Fruit fly (Drosophila melanogaster) whole organism, pupa: ENCODE results near the gene Sytalpha.

Source experiments
- CG8159 ChIP-seq: fragments of 200-800 bp; sonication (Bioruptor generic); optimal IDR thresholded peaks from 3 replicates; lab custom pipeline; 2018; ENCODE audit warnings: missing biosample characterization, mild to moderate bottlenecking, missing genetic modification characterization, moderate library complexity
- Pif1B ChIP-seq: fragments of 200-800 bp; sonication (Bioruptor generic); optimal IDR thresholded peaks from 3 replicates; lab custom pipeline; 2016; ENCODE audit warnings: missing biosample characterization, missing genetic modification characterization

DNA sequence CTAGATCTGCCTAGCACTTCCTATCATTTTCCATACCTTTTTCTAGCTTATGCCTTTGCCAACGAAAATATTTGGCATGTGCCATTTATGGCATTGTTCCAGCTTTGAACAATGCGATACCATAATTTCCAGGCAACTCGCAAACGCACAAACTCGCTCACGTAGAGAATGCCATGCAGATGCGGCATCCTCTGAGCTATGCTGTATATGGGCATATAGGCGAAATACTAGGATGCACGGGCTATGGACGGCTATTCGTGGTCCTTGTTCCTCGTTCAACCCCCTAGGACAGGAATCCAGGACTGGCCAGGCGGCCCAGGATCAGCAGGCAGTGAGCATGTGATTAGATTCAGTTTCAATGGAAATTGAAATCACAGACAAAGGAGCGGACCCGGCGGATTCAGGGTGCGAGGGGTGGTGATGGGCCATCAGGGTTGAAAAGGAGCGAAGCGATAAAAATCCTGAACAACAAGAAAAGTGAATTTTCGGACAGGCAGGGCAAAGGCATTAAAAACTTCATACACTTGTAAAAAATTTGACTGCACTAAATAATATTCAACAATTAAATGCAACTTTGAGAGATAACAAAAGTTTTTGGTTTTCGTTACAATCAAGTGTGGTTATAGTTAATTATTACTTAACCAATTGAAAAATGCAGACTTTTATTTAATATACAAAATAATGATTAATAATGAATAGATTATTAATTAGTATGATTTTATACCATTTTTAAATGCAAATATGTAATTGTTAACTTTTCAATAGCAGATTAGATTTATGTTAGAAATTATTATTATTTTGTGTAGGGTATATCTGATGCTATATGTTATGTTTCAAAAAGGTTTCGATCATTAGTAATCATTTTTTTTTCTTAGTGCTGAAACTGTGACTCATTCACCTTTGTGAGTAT lies 3.6 kb upstream of the Sytalpha start:
- TF ChIP-seq CG8159 (tag; lab: Kevin White, UChicago) (peak; percentile 64), Pif1B (GFP tag; lab: Kevin White, UChicago) (no peak)
